Worm (Caenorhabditis elegans) whole organism, young adult: ENCODE measurements around the gene T19B10.5.

Experiments used
- B0035.1 ChIP-seq: sonication (generic microtip); optimal IDR thresholded peaks from 2 replicates; lab custom pipeline; 2016; ENCODE audit warnings: missing genetic modification characterization, mild to moderate bottlenecking, missing compliant biosample characterization, missing genotype, missing genetic modification reagents
- B0336.3 ChIP-seq: fragments of 200-800 bp; sonication (Bioruptor generic); IDR thresholded peaks from 2 replicates; pipeline ENCODE4 v1.3.6; 2022; ENCODE audit warnings: missing genetic modification characterization, missing compliant biosample characterization
- C06A6.2 ChIP-seq: fragments of 200-800 bp; sonication (Bioruptor generic); conservative IDR thresholded peaks from 2 replicates; pipeline ENCODE4 v1.3.6; 2022; ENCODE audit warnings: missing genetic modification characterization, missing compliant biosample characterization
- C17E4.6 ChIP-seq: fragments of 200-800 bp; sonication (Bioruptor generic); IDR thresholded peaks from 2 replicates; pipeline ENCODE4 v1.3.6; 2022; ENCODE audit warnings: missing genetic modification reagents, missing genetic modification characterization, missing compliant biosample characterization
- F49E8.2 ChIP-seq: sonication (generic microtip); optimal IDR thresholded peaks from 3 replicates; lab custom pipeline; 2017; ENCODE audit warnings: missing genetic modification characterization, mild to moderate bottlenecking, missing compliant biosample characterization, antibody characterized with exemption, moderate library complexity; ENCODE audit not compliant: insufficient read depth
- F52B5.7 ChIP-seq: sonication (generic microtip); optimal IDR thresholded peaks from 2 replicates; lab custom pipeline; 2016; ENCODE audit warnings: mild to moderate bottlenecking, missing genetic modification characterization, missing compliant biosample characterization
- F57A8.1 ChIP-seq: fragments of 200-800 bp; sonication (Bioruptor generic); optimal IDR thresholded peaks from 2 replicates; lab custom pipeline; 2018; ENCODE audit warnings: mild to moderate bottlenecking, missing genetic modification characterization, moderate library complexity, missing compliant biosample characterization
- K11D2.4 ChIP-seq: fragments of 200-800 bp; sonication (Bioruptor generic); IDR thresholded peaks from 2 replicates; pipeline ENCODE4 v1.3.6; 2022; ENCODE audit warnings: missing genetic modification reagents, missing genetic modification characterization, missing compliant biosample characterization
- K12H6.12 ChIP-seq: fragments of 200-800 bp; sonication (Bioruptor generic); optimal IDR thresholded peaks from 2 replicates; lab custom pipeline; 2018; ENCODE audit warnings: mild to moderate bottlenecking, missing genetic modification characterization, missing compliant biosample characterization
- ZK185.1 ChIP-seq: sonication (generic microtip); optimal IDR thresholded peaks from 2 replicates; lab custom pipeline; 2016; ENCODE audit warnings: mild to moderate bottlenecking, missing genetic modification characterization, missing compliant biosample characterization; ENCODE audit not compliant: poor library complexity, severe bottlenecking
- aptf-2 ChIP-seq: fragments of 200-800 bp; sonication (Bioruptor generic); conservative IDR thresholded peaks from 2 replicates; pipeline ENCODE4 v1.3.6; 2022; ENCODE audit warnings: missing genetic modification reagents, missing genetic modification characterization, missing compliant biosample characterization
- attf-3 ChIP-seq: fragments of 200-800 bp; sonication (Bioruptor generic); conservative IDR thresholded peaks from 2 replicates; pipeline ENCODE4 v1.3.6; 2022; ENCODE audit warnings: missing genetic modification reagents, missing genetic modification characterization, missing compliant biosample characterization
- attf-5 ChIP-seq: fragments of 200-800 bp; sonication (Bioruptor generic); optimal IDR thresholded peaks from 2 replicates; lab custom pipeline; 2018; ENCODE audit warnings: mild to moderate bottlenecking, missing genetic modification characterization, missing compliant biosample characterization
- ccch-3 ChIP-seq: fragments of 200-800 bp; sonication (Bioruptor generic); optimal IDR thresholded peaks from 2 replicates; lab custom pipeline; 2018; ENCODE audit warnings: mild to moderate bottlenecking, missing genetic modification characterization, missing compliant biosample characterization
- cebp-1 ChIP-seq, 2 experiments: fragments of 200-800 bp in 1 of 2; sonication (Bioruptor generic) in 1 of 2; sonication (generic microtip) in 1 of 2; IDR thresholded peaks in 1 of 2; optimal IDR thresholded peaks in 1 of 2; 2 replicates each; pipeline versions ENCODE4 v1.3.6 to Lab custom; 2017 to 2022; ENCODE audit warnings: missing compliant biosample characterization in 2 of 2, missing genetic modification characterization in 2 of 2, mild to moderate bottlenecking in 1 of 2, missing genetic modification reagents in 1 of 2, moderate library complexity in 1 of 2
- ceh-27 ChIP-seq: fragments of 200-800 bp; sonication (Bioruptor generic); optimal IDR thresholded peaks from 2 replicates; lab custom pipeline; 2018; ENCODE audit warnings: mild to moderate bottlenecking, missing genetic modification characterization, moderate library complexity, missing compliant biosample characterization
- ceh-58 ChIP-seq: fragments of 200-800 bp; sonication (Bioruptor generic); IDR thresholded peaks from 2 replicates; pipeline ENCODE4 v1.3.6; 2022; ENCODE audit warnings: missing genetic modification characterization, missing compliant biosample characterization
- chd-7 ChIP-seq: sonication (generic microtip); optimal IDR thresholded peaks from 2 replicates; lab custom pipeline; 2016; ENCODE audit warnings: mild to moderate bottlenecking, missing genetic modification characterization, moderate library complexity, missing compliant biosample characterization
- efl-1 ChIP-seq: fragments of 150-350 bp; optimal IDR thresholded peaks from 2 replicates; lab custom pipeline; 2014; ENCODE audit warnings: missing biosample characterization, missing genetic modification reagents, missing genetic modification characterization
- egl-18 ChIP-seq: fragments of 200-800 bp; sonication (Bioruptor generic); IDR thresholded peaks from 2 replicates; pipeline ENCODE4 v1.3.6; 2022; ENCODE audit warnings: missing genetic modification reagents, missing genetic modification characterization, missing compliant biosample characterization
- egrh-3 ChIP-seq: fragments of 200-800 bp; sonication (Bioruptor generic); IDR thresholded peaks from 2 replicates; pipeline ENCODE4 v1.3.6; 2022; ENCODE audit warnings: missing genetic modification reagents, missing genetic modification characterization, missing compliant biosample characterization
- ets-4 ChIP-seq: fragments of 200-800 bp; sonication (Bioruptor generic); optimal IDR thresholded peaks from 2 replicates; lab custom pipeline; 2018; ENCODE audit warnings: mild to moderate bottlenecking, missing genetic modification characterization, missing compliant biosample characterization
- gei-17 ChIP-seq: fragments of 200-800 bp; sonication (Bioruptor generic); optimal IDR thresholded peaks from 2 replicates; lab custom pipeline; 2018; ENCODE audit warnings: mild to moderate bottlenecking, missing genetic modification characterization, missing compliant biosample characterization
- hlh-26 ChIP-seq: fragments of 200-800 bp; sonication (Bioruptor generic); conservative IDR thresholded peaks from 2 replicates; pipeline ENCODE4 v1.3.6; 2022; ENCODE audit warnings: missing genetic modification reagents, missing genetic modification characterization, missing compliant biosample characterization
- hmg-1.2 ChIP-seq: fragments of 200-800 bp; sonication (Bioruptor generic); IDR thresholded peaks from 2 replicates; pipeline ENCODE4 v1.3.6; 2022; ENCODE audit warnings: missing genetic modification reagents, missing genetic modification characterization, missing compliant biosample characterization
- let-607 ChIP-seq, 2 experiments: fragments of 200-800 bp in 1 of 2; sonication (Bioruptor generic) in 1 of 2; sonication (generic microtip) in 1 of 2; optimal IDR thresholded peaks; 2 replicates each; lab custom pipeline; 2016 to 2018; ENCODE audit warnings: mild to moderate bottlenecking in 2 of 2, missing compliant biosample characterization in 2 of 2, missing genetic modification characterization in 2 of 2, moderate library complexity in 2 of 2, missing genotype in 1 of 2
- lin-35 ChIP-seq, 3 experiments: fragments of 150-350 bp in 2 of 3; sonication (generic microtip) in 1 of 3; optimal IDR thresholded peaks; 2 replicates each; lab custom pipeline; 2014 to 2018; ENCODE audit warnings: missing biosample characterization in 3 of 3, missing genetic modification characterization in 3 of 3, missing genetic modification reagents in 3 of 3
- lin-40 ChIP-seq: sonication (generic microtip); optimal IDR thresholded peaks from 2 replicates; lab custom pipeline; 2016; ENCODE audit warnings: missing genetic modification characterization, mild to moderate bottlenecking, missing compliant biosample characterization, missing genotype, missing genetic modification reagents
- lir-1 ChIP-seq: fragments of 200-800 bp; sonication (Bioruptor generic); conservative IDR thresholded peaks from 2 replicates; pipeline ENCODE4 v1.3.6; 2022; ENCODE audit warnings: missing genetic modification reagents, missing genetic modification characterization, missing compliant biosample characterization
- lsl-1 ChIP-seq: fragments of 200-800 bp; sonication (Bioruptor generic); optimal IDR thresholded peaks from 2 replicates; lab custom pipeline; 2018; ENCODE audit warnings: mild to moderate bottlenecking, missing genetic modification characterization, moderate library complexity, missing compliant biosample characterization
- mcd-1 ChIP-seq: fragments of 200-800 bp; sonication (Bioruptor generic); IDR thresholded peaks from 2 replicates; pipeline ENCODE4 v1.3.6; 2022; ENCODE audit warnings: missing genetic modification reagents, missing genetic modification characterization, missing compliant biosample characterization
- mxl-1 ChIP-seq: sonication (generic microtip); optimal IDR thresholded peaks from 2 replicates; lab custom pipeline; 2016; ENCODE audit warnings: missing genetic modification characterization, missing compliant biosample characterization
- nfyb-1 ChIP-seq: fragments of 200-800 bp; sonication (Bioruptor generic); IDR thresholded peaks from 2 replicates; pipeline ENCODE4 v1.3.6; 2022; ENCODE audit warnings: missing genetic modification reagents, missing genetic modification characterization, missing compliant biosample characterization
- pbrm-1 ChIP-seq: fragments of 200-800 bp; sonication (Bioruptor generic); IDR thresholded peaks from 2 replicates; pipeline ENCODE4 v1.3.6; 2022; ENCODE audit warnings: missing genetic modification reagents, missing genetic modification characterization, missing compliant biosample characterization
- rcor-1 ChIP-seq: fragments of 200-800 bp; sonication (Bioruptor generic); IDR thresholded peaks from 2 replicates; pipeline ENCODE4 v1.3.6; 2022; ENCODE audit warnings: missing genetic modification reagents, missing genetic modification characterization, missing compliant biosample characterization
- rec-8 ChIP-seq, 2 experiments: sonication (generic microtip); optimal IDR thresholded peaks; 2 replicates each; lab custom pipeline; 2016; ENCODE audit warnings: mild to moderate bottlenecking in 2 of 2, missing genetic modification characterization in 2 of 2, missing genetic modification reagents in 2 of 2, missing genotype in 2 of 2, missing biosample characterization in 1 of 2, missing compliant biosample characterization in 1 of 2, moderate library complexity in 1 of 2
- snpc-3.4 ChIP-seq: sonication (generic microtip); optimal IDR thresholded peaks from 2 replicates; lab custom pipeline; 2017; ENCODE audit warnings: missing genetic modification characterization, mild to moderate bottlenecking, missing compliant biosample characterization, antibody characterized with exemption, moderate library complexity, missing genotype, missing genetic modification reagents
- snpc-4 ChIP-seq, 5 experiments: fragments of 150-350 bp in 1 of 5; sonication (generic microtip) in 4 of 5; optimal IDR thresholded peaks; 2 replicates each; lab custom pipeline; 2014 to 2018; ENCODE audit warnings: missing genetic modification characterization in 5 of 5, missing biosample characterization in 3 of 5, antibody characterized with exemption in 2 of 5, mild to moderate bottlenecking in 2 of 5, missing compliant biosample characterization in 2 of 5, missing genotype in 2 of 5, moderate library complexity in 2 of 5, missing genetic modification reagents in 1 of 5
- tbp1 ChIP-seq: fragments of 200-800 bp; sonication (Bioruptor generic); optimal IDR thresholded peaks from 2 replicates; lab custom pipeline; 2018; ENCODE audit warnings: mild to moderate bottlenecking, missing genetic modification characterization, missing compliant biosample characterization
- tlf-1 ChIP-seq: fragments of 200-800 bp; sonication (Bioruptor generic); optimal IDR thresholded peaks from 2 replicates; lab custom pipeline; 2018; ENCODE audit warnings: mild to moderate bottlenecking, missing genetic modification characterization, missing compliant biosample characterization
- unc-130 ChIP-seq: sonication (generic microtip); optimal IDR thresholded peaks from 2 replicates; lab custom pipeline; 2016; ENCODE audit warnings: missing genetic modification reagents, missing genetic modification characterization, missing compliant biosample characterization
- ztf-18 ChIP-seq: sonication (generic microtip); optimal IDR thresholded peaks from 2 replicates; lab custom pipeline; 2016; ENCODE audit warnings: missing genotype, mild to moderate bottlenecking, missing genetic modification characterization, missing compliant biosample characterization

Gene T19B10.5

ce11 chrV:11228653-11229173, 5.7 kb upstream of the T19B10.5 start, which contains the start of gene pqn-70 (continued):
- TF ChIP-seq B0336.3 (GFP tag; lab: Robert Waterston, UW), result peak; percentile 28; the same call in 1 of the 2 replicates
- peak; percentile 28 for TF ChIP-seq lsl-1 (GFP tag; lab: Kevin White, UChicago)
- TF ChIP-seq attf-3, result peak; percentile 52; the same call in 1 of the 2 replicates
- peak; percentile 14; the same call in 1 of the 2 replicates for TF ChIP-seq rcor-1
- TF ChIP-seq nfyb-1, result peak; percentile 81; the same call in 1 of the 2 replicates
- TF ChIP-seq snpc-4 (GFP tag; optimal IDR thresholded peaks at IDR 0.05; lab: Kevin White, UChicago), result peak; percentile 13
- TF ChIP-seq snpc-4 (tag; optimal IDR thresholded peaks at IDR 0.05; lab: Kevin White, UChicago), result peak in 3 of 4 experiments; percentile 32 to 69 (median 65)
- peak; percentile 29 for TF ChIP-seq chd-7
- peak; percentile 47 for TF ChIP-seq ztf-18 (tag; lab: Kevin White, UChicago)
- TF ChIP-seq cebp-1 (GFP tag; IDR thresholded peaks at IDR 0.05; lab: Robert Waterston, UW), result peak; percentile 8; the same call in 1 of the 2 replicates
- no peak for TF ChIP-seq cebp-1 (tag; optimal IDR thresholded peaks at IDR 0.05; lab: Kevin White, UChicago)
- peak; percentile 32 for TF ChIP-seq snpc-3.4 (tag; lab: Kevin White, UChicago)
- TF ChIP-seq gei-17 (GFP tag; lab: Kevin White, UChicago), result peak; percentile 33
- TF ChIP-seq mcd-1 (GFP tag; lab: Robert Waterston, UW), result peak; percentile 74
- 0 out of 2 replicates have a peak, but pooled peaks have one; percentile 42 for TF ChIP-seq K11D2.4 (GFP tag; lab: Robert Waterston, UW)
- peak; percentile 65 for TF ChIP-seq ZK185.1 (tag; lab: Kevin White, UChicago)
- TF ChIP-seq ceh-27 (GFP tag; lab: Kevin White, UChicago), result peak; percentile 82
- TF ChIP-seq hlh-26, result no peak
- TF ChIP-seq pbrm-1, result peak; percentile 68; the same call in 1 of the 2 replicates
- no peak for TF ChIP-seq F49E8.2 (tag; lab: Kevin White, UChicago)
- no peak for TF ChIP-seq F57A8.1 (GFP tag; lab: Kevin White, UChicago)
- peak; percentile 70 for TF ChIP-seq K12H6.12 (tag; lab: Kevin White, UChicago)
- peak; percentile 62 for TF ChIP-seq tbp1 (GFP tag; lab: Kevin White, UChicago)
- TF ChIP-seq tlf-1 (GFP tag; lab: Kevin White, UChicago), result peak; percentile 46
- TF ChIP-seq ccch-3 (GFP tag; lab: Kevin White, UChicago), result no peak
- peak; percentile 16 for TF ChIP-seq efl-1
- peak; percentile 28 for TF ChIP-seq unc-130 (GFP tag; lab: Kevin White, UChicago)
- 0 out of 2 replicates have a peak, but pooled peaks have one; percentile 22 for TF ChIP-seq C06A6.2 (GFP tag; lab: Robert Waterston, UW)
- no peak for TF ChIP-seq mxl-1
- TF ChIP-seq C17E4.6 (GFP tag; lab: Robert Waterston, UW), result no peak
- peak; percentile 67 for TF ChIP-seq lin-40 (tag; lab: Kevin White, UChicago)
- peak; percentile 94 for TF ChIP-seq hmg-1.2 (GFP tag; lab: Robert Waterston, UW)
- TF ChIP-seq ets-4 (GFP tag; lab: Kevin White, UChicago), result no peak
- peak; percentile 33 for TF ChIP-seq B0035.1 (tag; lab: Kevin White, UChicago)
- peak; percentile 81 for TF ChIP-seq attf-5 (GFP tag; lab: Kevin White, UChicago)
- TF ChIP-seq let-607 (tag; optimal IDR thresholded peaks at IDR 0.05; lab: Kevin White, UChicago), result peak; percentile 8 to 71
- TF ChIP-seq egrh-3 (GFP tag; lab: Robert Waterston, UW), result peak; percentile 58
- TF ChIP-seq, all 124 proteins: peak for 47

- no peak for TF ChIP-seq F52B5.7 (tag; lab: Kevin White, UChicago)
- no peak for TF ChIP-seq ccch-3 (GFP tag; lab: Kevin White, UChicago)
- TF ChIP-seq snpc-3.4 (tag; lab: Kevin White, UChicago), result no peak
- no peak for TF ChIP-seq ceh-58
- TF ChIP-seq egl-18 (GFP tag; lab: Robert Waterston, UW), result no peak
- no peak for TF ChIP-seq B0035.1 (tag; lab: Kevin White, UChicago)
- TF ChIP-seq aptf-2 (GFP tag; lab: Robert Waterston, UW), result no peak
- no peak for TF ChIP-seq rec-8 (tag; optimal IDR thresholded peaks at IDR 0.05; lab: Kevin White, UChicago)
- no peak for TF ChIP-seq lir-1
- no peak for TF ChIP-seq mcd-1 (GFP tag; lab: Robert Waterston, UW)
- no peak for TF ChIP-seq mxl-1
- no peak for TF ChIP-seq lin-35 (GFP tag; optimal IDR thresholded peaks at IDR 0.05; lab: Kevin White, UChicago)
- no peak for TF ChIP-seq let-607 (tag; optimal IDR thresholded peaks at IDR 0.05; lab: Kevin White, UChicago)
These were observed 3.3 kb upstream of the T19B10.5 start for ce11 chrV:11231177-11231576.
